Fruit fly (Drosophila melanogaster): ENCODE measurements around the gene CG33644.

Gene CG33644

DNA sequence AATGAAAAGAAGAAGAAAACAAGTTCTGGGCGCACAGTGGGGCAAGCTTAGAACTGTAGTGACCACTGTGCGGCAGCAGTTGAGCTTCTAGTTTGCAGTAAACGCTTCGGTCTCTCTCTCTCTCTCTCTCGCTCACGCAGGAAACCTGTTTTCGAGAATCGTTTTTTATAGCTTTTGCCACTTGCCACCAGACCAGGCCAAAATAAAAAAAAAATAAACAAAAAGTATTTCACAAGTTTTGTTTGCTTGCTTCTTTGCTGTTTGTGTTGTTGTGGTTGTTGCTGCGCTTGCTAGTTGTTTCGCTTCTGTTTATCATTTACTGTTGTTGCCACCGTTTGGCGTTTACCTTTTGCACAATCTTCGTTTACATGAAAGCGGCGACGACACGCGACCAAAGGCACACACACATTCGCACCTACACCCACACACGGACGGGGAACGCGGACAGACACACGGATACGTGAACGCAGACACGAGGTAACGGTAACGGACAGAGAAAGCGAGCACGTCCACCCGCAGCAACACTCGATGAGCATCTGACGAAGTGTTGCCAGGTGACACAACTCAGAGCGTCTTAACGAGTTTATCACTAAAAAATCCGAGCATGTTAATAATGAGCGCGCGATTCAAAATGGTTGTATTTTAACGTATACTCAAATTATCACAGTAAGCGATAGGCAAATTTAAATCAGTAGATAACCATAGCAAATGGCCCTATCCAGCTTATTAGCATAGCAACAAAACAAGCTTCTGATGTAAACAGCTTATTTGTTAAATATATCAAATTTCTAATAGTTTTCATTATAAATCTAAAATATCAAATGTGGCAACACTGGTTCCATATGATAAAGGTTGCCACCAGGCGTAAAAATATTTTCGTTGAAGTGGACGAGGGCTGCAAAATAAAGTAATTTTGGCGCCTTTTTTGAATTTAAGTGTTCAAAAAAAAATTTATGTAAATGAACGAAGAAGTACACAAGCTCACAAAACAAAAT, 17.2 kb downstream of the CG33644 start, which contains the start of gene B4 (continued):
- TF ChIP-seq TFAM (GFP tag; optimal IDR thresholded peaks at IDR 0.05): no peak
- peak; percentile 10 for TF ChIP-seq p53 (GFP tag; optimal IDR thresholded peaks at IDR 0.05)
- TF ChIP-seq Rfx (GFP tag; IDR thresholded peaks at IDR 0.05): peak; percentile 59; the same call in 1 of the 2 replicates
- TF ChIP-seq Ets65A (GFP tag): peak; percentile 24
- no peak for TF ChIP-seq CG10959 (GFP tag; IDR thresholded peaks at IDR 0.05)
- no peak for TF ChIP-seq CG6254 (GFP tag; optimal IDR thresholded peaks at IDR 0.05)
- TF ChIP-seq pros (GFP tag; optimal IDR thresholded peaks at IDR 0.05): peak; percentile 54
- no peak for TF ChIP-seq gsb (GFP tag; IDR thresholded peaks at IDR 0.05)
- TF ChIP-seq CG1529 (GFP tag; optimal IDR thresholded peaks at IDR 0.05): peak; percentile 14
- TF ChIP-seq NC2α (GFP tag; optimal IDR thresholded peaks at IDR 0.05): no peak
- TF ChIP-seq C15 (GFP tag; IDR thresholded peaks at IDR 0.05): no peak
- TF ChIP-seq zfh1 (GFP tag; IDR thresholded peaks at IDR 0.05): peak; percentile 32; the same call in 1 of the 3 replicates
- peak; percentile 27 for TF ChIP-seq tap (tag; optimal IDR thresholded peaks at IDR 0.05)
- TF ChIP-seq Dref (GFP tag; IDR thresholded peaks at IDR 0.05): no peak
- no peak; the same call in 2 of the 3 replicates for TF ChIP-seq Aef1 (GFP tag; IDR thresholded peaks at IDR 0.05)
- TF ChIP-seq HLH4C (GFP tag; IDR thresholded peaks at IDR 0.05; ENCODE audit: partially characterized antibody): no peak
- peak; percentile 55 for TF ChIP-seq CG2116 (GFP tag; optimal IDR thresholded peaks at IDR 0.05)
- TF ChIP-seq CG11085 (GFP tag; IDR thresholded peaks at IDR 0.05): no peak
- no peak for TF ChIP-seq prd (optimal IDR thresholded peaks at IDR 0.05)
- TF ChIP-seq prd (GFP tag; IDR thresholded peaks at IDR 0.05): peak; percentile 27; the same call in 2 of the 3 replicates
- no peak for TF ChIP-seq CG31441 (GFP tag; IDR thresholded peaks at IDR 0.05)
- TF ChIP-seq CG7745 (tag; optimal IDR thresholded peaks at IDR 0.05): no peak
- peak; percentile 88 for TF ChIP-seq CG7928 (GFP tag; optimal IDR thresholded peaks at IDR 0.05)
- peak; percentile 52 for TF ChIP-seq kah (GFP tag; optimal IDR thresholded peaks at IDR 0.05)
- peak in 1 of 2 experiments; percentile 94 for TF ChIP-seq tll (GFP tag; optimal IDR thresholded peaks at IDR 0.05)
- TF ChIP-seq schlank (tag; optimal IDR thresholded peaks at IDR 0.05): peak; percentile 41
- no peak for TF ChIP-seq Dip2 (GFP tag; IDR thresholded peaks at IDR 0.05)
- peak; percentile 64 for TF ChIP-seq CrebB (tag; optimal IDR thresholded peaks at IDR 0.05)
- TF ChIP-seq ab (GFP tag; optimal IDR thresholded peaks at IDR 0.05): no peak
- TF ChIP-seq CG4730 (GFP tag; IDR thresholded peaks at IDR 0.05): no peak
- TF ChIP-seq HLH54F (GFP tag; optimal IDR thresholded peaks at IDR 0.05): peak; percentile 13
- TF ChIP-seq CG6689 (GFP tag; IDR thresholded peaks at IDR 0.05): no peak
- TF ChIP-seq gro (GFP tag; optimal IDR thresholded peaks at IDR 0.05): peak; percentile 93
- peak; percentile 53 for TF ChIP-seq CG15479 (GFP tag; optimal IDR thresholded peaks at IDR 0.05)
- TF ChIP-seq HLHmδ (GFP tag; optimal IDR thresholded peaks at IDR 0.05): peak; percentile 95
- no peak for TF ChIP-seq CoRest (tag; optimal IDR thresholded peaks at IDR 0.05)
- TF ChIP-seq CG12155 (GFP tag; optimal IDR thresholded peaks at IDR 0.05): no peak
- TF ChIP-seq CG10979 (tag; optimal IDR thresholded peaks at IDR 0.05): no peak
- no peak for TF ChIP-seq Dip3 (GFP tag; optimal IDR thresholded peaks at IDR 0.05)
- TF ChIP-seq CG17361 (GFP tag; IDR thresholded peaks at IDR 0.05): no peak
- peak; percentile 66 for TF ChIP-seq bbx (GFP tag; IDR thresholded peaks at IDR 0.05; ENCODE audit: partially characterized antibody)
- TF ChIP-seq CG17829 (tag; optimal IDR thresholded peaks at IDR 0.05): no peak
- TF ChIP-seq Hey (tag; optimal IDR thresholded peaks at IDR 0.05): peak; percentile 88
- TF ChIP-seq CG12299 (tag; optimal IDR thresholded peaks at IDR 0.05): no peak
- no peak for TF ChIP-seq Ravus (GFP tag; IDR thresholded peaks at IDR 0.05)
- TF ChIP-seq tna (GFP tag; IDR thresholded peaks at IDR 0.05; ENCODE audit: partially characterized antibody): peak; percentile 38; the same call in 1 of the 2 replicates
- TF ChIP-seq stc (GFP tag; IDR thresholded peaks at IDR 0.05): peak; percentile 36; the same call in 1 of the 2 replicates
- no peak for TF ChIP-seq h (optimal IDR thresholded peaks at IDR 0.05)
- peak; percentile 17 for TF ChIP-seq BEAF-32 (GFP tag; optimal IDR thresholded peaks at IDR 0.05)

Measured in whole organism, embryonic.